Fruit fly (Drosophila melanogaster): ENCODE results near the gene CG10341.

dm6 chr2L:18713686-18714085, 15.2 kb downstream of the CG10341 start, which contains the start of gene Irk3:
- TF ChIP-seq CG8478 (optimal IDR thresholded peaks at IDR 0.05) = no peak
- TF ChIP-seq CTCF (optimal IDR thresholded peaks at IDR 0.05) = no peak
